Fruit fly (Drosophila melanogaster): Measurements from ENCODE around the gene tgo.

The tgo gene

DNA sequence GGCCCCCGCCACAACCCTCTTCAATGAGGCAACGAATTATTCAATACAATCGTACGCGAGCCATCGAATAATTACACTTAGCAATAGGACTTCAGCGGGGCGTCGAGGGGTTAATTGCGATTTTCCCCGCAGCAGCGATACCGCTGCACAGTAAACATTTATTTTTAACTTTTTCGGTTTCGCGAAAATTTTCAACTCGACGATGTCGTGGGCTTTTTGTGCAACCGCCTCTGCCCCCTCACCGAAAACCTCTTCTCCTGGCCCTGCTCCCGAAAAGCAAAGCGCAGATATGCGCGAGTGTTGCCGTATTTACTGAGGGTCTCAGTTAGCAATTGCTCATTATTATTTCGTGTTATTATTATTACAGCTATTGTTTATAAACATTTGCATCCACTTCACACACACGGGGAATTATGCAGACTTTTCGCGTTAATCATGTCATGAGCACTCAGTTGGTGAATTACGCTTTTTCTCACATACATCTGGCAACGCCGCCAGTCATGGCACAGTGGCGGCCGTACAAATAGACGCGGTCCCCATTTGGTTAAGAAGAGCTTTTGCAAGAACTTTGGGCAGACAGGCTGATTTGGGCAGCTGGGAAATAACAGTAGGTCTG, 5.9 kb downstream of the tgo start (continued):
- TF ChIP-seq dm (GFP tag; optimal IDR thresholded peaks at IDR 0.05) (peak; percentile 50), her (GFP tag; optimal IDR thresholded peaks at IDR 0.05) (peak; percentile 19), CG3995 (GFP tag; optimal IDR thresholded peaks at IDR 0.05) (peak; percentile 33), CG2120 (GFP tag; optimal IDR thresholded peaks at IDR 0.05) (peak; percentile 73), row (GFP tag; IDR thresholded peaks at IDR 0.05) (peak; percentile 56), Kr (GFP tag; optimal IDR thresholded peaks at IDR 0.05) (no peak), jigr1 (GFP tag; IDR thresholded peaks at IDR 0.05) (no peak), CG15514 (GFP tag; optimal IDR thresholded peaks at IDR 0.05) (peak; percentile 63), dmrt11E (tag; optimal IDR thresholded peaks at IDR 0.05) (peak; percentile 33), CG15073 (GFP tag; optimal IDR thresholded peaks at IDR 0.05) (peak; percentile 96), D19B (GFP tag; optimal IDR thresholded peaks at IDR 0.05) (no peak), Max (GFP tag; optimal IDR thresholded peaks at IDR 0.05) (peak; percentile 44), Camta (GFP tag; optimal IDR thresholded peaks at IDR 0.05) (peak; percentile 44), tll (GFP tag; optimal IDR thresholded peaks at IDR 0.05) (no peak), ara (GFP tag; IDR thresholded peaks at IDR 0.05) (no peak), lbe (GFP tag; optimal IDR thresholded peaks at IDR 0.05) (peak; percentile 73), Ssrp (tag; optimal IDR thresholded peaks at IDR 0.05) (peak; percentile 3), CG31441 (GFP tag; IDR thresholded peaks at IDR 0.05) (no peak), Pdp1 (GFP tag; optimal IDR thresholded peaks at IDR 0.05) (peak; percentile 61 to 95), CG11560 (tag; IDR thresholded peaks at IDR 0.05) (no peak), Awh (GFP tag; IDR thresholded peaks at IDR 0.05) (no peak), caup (GFP tag; optimal IDR thresholded peaks at IDR 0.05; ENCODE audit: severe bottlenecking) (peak; percentile 31), Rx (GFP tag; IDR thresholded peaks at IDR 0.05) (no peak), CG12391 (tag; optimal IDR thresholded peaks at IDR 0.05) (peak; percentile 42), sob (GFP tag; IDR thresholded peaks at IDR 0.05) (peak; percentile 31; the same call in 1 of the 2 replicates), dmrt99B (tag; optimal IDR thresholded peaks at IDR 0.05) (no peak), al (GFP tag; IDR thresholded peaks at IDR 0.05) (no peak), Dbx (GFP tag; IDR thresholded peaks at IDR 0.05) (peak; percentile 41; the same call in 1 of the 3 replicates), ranshi (GFP tag; IDR thresholded peaks at IDR 0.05) (peak; percentile 29; the same call in 1 of the 2 replicates), CG7271 (tag; optimal IDR thresholded peaks at IDR 0.05) (no peak), eve (GFP tag; optimal IDR thresholded peaks at IDR 0.05) (no peak), Rfx (GFP tag; IDR thresholded peaks at IDR 0.05) (peak; percentile 56), sima (GFP tag; optimal IDR thresholded peaks at IDR 0.05) (no peak), NC2α (GFP tag; optimal IDR thresholded peaks at IDR 0.05) (no peak), CG6854 (GFP tag; optimal IDR thresholded peaks at IDR 0.05) (no peak), ato (GFP tag; IDR thresholded peaks at IDR 0.05; ENCODE audit: partially characterized antibody) (no peak), wor (GFP tag; IDR thresholded peaks at IDR 0.05) (no peak), CG17328 (GFP tag; IDR thresholded peaks at IDR 0.05) (peak; percentile 46; the same call in 1 of the 2 replicates), zen (tag; optimal IDR thresholded peaks at IDR 0.05) (no peak), chif (GFP tag; optimal IDR thresholded peaks at IDR 0.05) (peak in 1 of 2 experiments; percentile 42), Bteb2 (GFP tag; optimal IDR thresholded peaks at IDR 0.05) (peak; percentile 60), CG7745 (tag; optimal IDR thresholded peaks at IDR 0.05) (no peak), dpn (GFP tag; optimal IDR thresholded peaks at IDR 0.05) (peak; percentile 57 to 62), CG4617 (GFP tag; optimal IDR thresholded peaks at IDR 0.05; ENCODE audit: borderline replicate concordance) (peak; percentile 83), CG13424 (tag; optimal IDR thresholded peaks at IDR 0.05) (peak; percentile 52), so (GFP tag; IDR thresholded peaks at IDR 0.05) (peak; percentile 40; the same call in 1 of the 3 replicates), Dfd (GFP tag; optimal IDR thresholded peaks at IDR 0.05) (no peak), slp2 (GFP tag; optimal IDR thresholded peaks at IDR 0.05) (peak; percentile 47), da (GFP tag; optimal IDR thresholded peaks at IDR 0.05) (no peak), fd96Cb (tag; optimal IDR thresholded peaks at IDR 0.05) (no peak)

Data from whole organism, embryonic.